Worm (Caenorhabditis elegans) whole organism, L3 larva: ENCODE measurements around the gene vap-1.

ENCODE experiments used
- egl-5 ChIP-seq: fragments of 150-350 bp; optimal IDR thresholded peaks from 2 replicates; lab custom pipeline; 2017; ENCODE audit warnings: missing biosample characterization, missing genetic modification reagents, missing genetic modification characterization, inconsistent platforms
- nfya-1 ChIP-seq: sonication (generic microtip); optimal IDR thresholded peaks from 2 replicates; lab custom pipeline; 2017; ENCODE audit warnings: missing genetic modification characterization, mild to moderate bottlenecking, missing compliant biosample characterization, antibody characterized with exemption, moderate library complexity; ENCODE audit not compliant: insufficient read depth
- nhr-237 ChIP-seq: fragments of 150-350 bp; optimal IDR thresholded peaks from 2 replicates; lab custom pipeline; 2014; ENCODE audit warnings: missing biosample characterization, missing genetic modification characterization

ce11 chrX:17412642-17413041, 16.3 kb upstream of the vap-1 start:
- TF ChIP-seq egl-5 = no peak
- TF ChIP-seq nfya-1 (tag; lab: Kevin White, UChicago) = no peak
- TF ChIP-seq nhr-237 (tag; lab: Kevin White, UChicago) = no peak
